Fruit fly (Drosophila melanogaster) whole organism, embryonic: ENCODE results near the gene Peritrophin-15a.
A peak's percentile ranks its signal among the peaks of the same experiment; 100 is the strongest.

Experiments
- ATbp ChIP-seq: fragments of 200-800 bp; sonication (Bioruptor generic); optimal IDR thresholded peaks from 2 replicates; lab custom pipeline; 2017; ENCODE audit warnings: missing biosample characterization, mild to moderate bottlenecking, missing genetic modification characterization, missing genetic modification reagents
- Ada2b ChIP-seq: fragments of 200-800 bp; sonication (Bioruptor generic); IDR thresholded peaks from 2 replicates; pipeline ENCODE4 v1.3.6; 2022; ENCODE audit warnings: missing biosample characterization, missing genetic modification characterization
- Atf-2 ChIP-seq: fragments of 200-800 bp; sonication (Bioruptor generic); optimal IDR thresholded peaks from 2 replicates; lab custom pipeline; 2016; ENCODE audit warnings: missing biosample characterization, missing genetic modification characterization
- Blimp-1 ChIP-seq: fragments of 200-800 bp; sonication (Bioruptor generic); optimal IDR thresholded peaks from 3 replicates; lab custom pipeline; 2018; ENCODE audit warnings: missing biosample characterization, missing genetic modification characterization, mild to moderate bottlenecking, moderate library complexity, missing genetic modification reagents
- CG10147 ChIP-seq: fragments of 200-800 bp; sonication (Bioruptor generic); optimal IDR thresholded peaks from 2 replicates; lab custom pipeline; 2019; ENCODE audit warnings: missing biosample characterization, mild to moderate bottlenecking, missing genetic modification characterization, moderate library complexity
- CG12236 ChIP-seq: fragments of 200-800 bp; sonication (Bioruptor generic); optimal IDR thresholded peaks from 2 replicates; lab custom pipeline; 2016; ENCODE audit warnings: missing biosample characterization, missing genetic modification characterization
- CG1233 ChIP-seq: fragments of 200-800 bp; sonication (Bioruptor generic); optimal IDR thresholded peaks from 4 replicates; lab custom pipeline; 2018; ENCODE audit warnings: missing biosample characterization, mild to moderate bottlenecking, missing genetic modification characterization
- CG13287 ChIP-seq: fragments of 200-800 bp; sonication (Bioruptor generic); IDR thresholded peaks from 2 replicates; pipeline ENCODE4 v1.3.6; 2022; ENCODE audit warnings: missing biosample characterization, missing genetic modification characterization; ENCODE audit not compliant: partially characterized antibody
- CG15479 ChIP-seq: fragments of 200-800 bp; sonication (Bioruptor generic); optimal IDR thresholded peaks from 3 replicates; lab custom pipeline; 2019; ENCODE audit warnings: missing biosample characterization, mild to moderate bottlenecking, missing genetic modification characterization, moderate library complexity
- CG16815 ChIP-seq: fragments of 200-800 bp; sonication (Bioruptor generic); optimal IDR thresholded peaks from 3 replicates; lab custom pipeline; 2017; ENCODE audit warnings: missing biosample characterization, mild to moderate bottlenecking, missing genetic modification characterization
- CG17612 ChIP-seq: fragments of 200-800 bp; sonication (Bioruptor generic); IDR thresholded peaks from 2 replicates; pipeline ENCODE4 v1.3.6; 2022; ENCODE audit warnings: missing biosample characterization, missing genetic modification characterization
- CG17912 ChIP-seq: fragments of 200-800 bp; sonication (Bioruptor generic); optimal IDR thresholded peaks from 2 replicates; lab custom pipeline; 2018; ENCODE audit warnings: missing biosample characterization, mild to moderate bottlenecking, missing genetic modification characterization
- CG18011 ChIP-seq: fragments of 200-800 bp; sonication (Bioruptor generic); optimal IDR thresholded peaks from 2 replicates; lab custom pipeline; 2017; ENCODE audit warnings: missing biosample characterization, missing genetic modification characterization, mild to moderate bottlenecking, moderate library complexity, missing genotype
- CG32532 ChIP-seq: fragments of 200-800 bp; sonication (Bioruptor generic); IDR thresholded peaks from 2 replicates; pipeline ENCODE4 v1.3.6; 2022; ENCODE audit warnings: missing biosample characterization, missing genetic modification characterization
- CG34422 ChIP-seq: fragments of 200-800 bp; sonication (Bioruptor generic); IDR thresholded peaks from 3 replicates; pipeline ENCODE4 v1.3.6; 2022; ENCODE audit warnings: missing biosample characterization, missing genetic modification characterization
- CG3726 ChIP-seq: fragments of 200-800 bp; sonication (Bioruptor generic); IDR thresholded peaks from 3 replicates; pipeline ENCODE4, ENCODE4 v1.3.6; 2022; ENCODE audit warnings: missing biosample characterization, missing genetic modification characterization
- CG8924 ChIP-seq: fragments of 200-800 bp; optimal IDR thresholded peaks from 3 replicates; lab custom pipeline; 2019; ENCODE audit warnings: missing biosample characterization, mild to moderate bottlenecking, missing genetic modification characterization, moderate library complexity
- CkIIα-i1 ChIP-seq: fragments of 200-800 bp; sonication (Bioruptor generic); IDR thresholded peaks from 2 replicates; pipeline ENCODE4 v1.3.6; 2022; ENCODE audit warnings: missing biosample characterization, missing genetic modification characterization
- Doc3 ChIP-seq: fragments of 200-800 bp; sonication (Bioruptor generic); IDR thresholded peaks from 3 replicates; pipeline ENCODE4 v1.3.6; 2022; ENCODE audit warnings: missing biosample characterization, missing genetic modification characterization; ENCODE audit not compliant: partially characterized antibody
- Dp ChIP-seq: fragments of 200-800 bp; sonication (Bioruptor generic); optimal IDR thresholded peaks from 2 replicates; lab custom pipeline; 2018; ENCODE audit warnings: missing biosample characterization, mild to moderate bottlenecking, missing genetic modification characterization, moderate library complexity
- Hr51 ChIP-seq, 2 experiments: fragments of 200-800 bp; sonication (Bioruptor generic); optimal IDR thresholded peaks; 2 replicates in 1 of 2; 3 replicates in 1 of 2; lab custom pipeline; 2016 to 2018; ENCODE audit warnings: missing biosample characterization in 2 of 2, missing genetic modification characterization in 2 of 2, mild to moderate bottlenecking in 1 of 2, moderate library complexity in 1 of 2
- Med ChIP-seq: fragments of 200-800 bp; sonication (Bioruptor generic); peaks from one replicate; lab custom pipeline; 2016; ENCODE audit warnings: missing biosample characterization, missing genetic modification characterization, mild to moderate bottlenecking, inconsistent platforms, moderate library complexity
- Meics ChIP-seq: fragments of 200-800 bp; sonication (Bioruptor generic); optimal IDR thresholded peaks from 2 replicates; lab custom pipeline; 2017; ENCODE audit warnings: missing biosample characterization, mild to moderate bottlenecking, missing genetic modification characterization
- NC2β ChIP-seq: fragments of 200-800 bp; sonication (Bioruptor generic); optimal IDR thresholded peaks from 2 replicates; lab custom pipeline; 2016; ENCODE audit warnings: missing biosample characterization, missing genetic modification characterization
- NFAT ChIP-seq: fragments of 200-800 bp; sonication (Bioruptor generic); IDR thresholded peaks from 2 replicates; pipeline ENCODE4 v1.3.6; 2022; ENCODE audit warnings: missing biosample characterization, missing genetic modification characterization
- Oli ChIP-seq: fragments of 200-800 bp; sonication (Bioruptor generic); optimal IDR thresholded peaks from 2 replicates; lab custom pipeline; 2018; ENCODE audit warnings: missing biosample characterization, mild to moderate bottlenecking, missing genetic modification characterization, moderate library complexity
- Rfx ChIP-seq: fragments of 200-800 bp; sonication (Bioruptor generic); IDR thresholded peaks from 2 replicates; pipeline ENCODE4 v1.3.6; 2022; ENCODE audit warnings: missing biosample characterization, missing genetic modification characterization
- Scr ChIP-seq: fragments of 200-800 bp; sonication (Bioruptor generic); IDR thresholded peaks from 2 replicates; pipeline ENCODE4 v1.3.6; 2022; ENCODE audit warnings: missing biosample characterization, missing genetic modification characterization; ENCODE audit not compliant: partially characterized antibody
- Sry-δ ChIP-seq: fragments of 200-800 bp; sonication (Bioruptor generic); optimal IDR thresholded peaks from 2 replicates; lab custom pipeline; 2016; ENCODE audit warnings: missing biosample characterization, missing genetic modification characterization
- aop ChIP-seq: fragments of 200-800 bp; sonication (Bioruptor generic); IDR thresholded peaks from 2 replicates; pipeline ENCODE4 v1.3.6; 2022; ENCODE audit warnings: missing biosample characterization, missing genetic modification characterization
- ase ChIP-seq: fragments of 200-800 bp; sonication (Bioruptor generic); IDR thresholded peaks from 3 replicates; pipeline ENCODE4 v1.3.6; 2022; ENCODE audit warnings: missing biosample characterization, missing genetic modification characterization
- bab2 ChIP-seq: fragments of 200-800 bp; sonication (Bioruptor generic); optimal IDR thresholded peaks from 2 replicates; lab custom pipeline; 2016; ENCODE audit warnings: missing biosample characterization, missing genetic modification characterization
- dimm ChIP-seq: fragments of 200-800 bp; sonication (Bioruptor generic); IDR thresholded peaks from 2 replicates; pipeline ENCODE4 v1.3.6; 2022; ENCODE audit warnings: missing biosample characterization, missing genetic modification characterization
- ems ChIP-seq: fragments of 200-800 bp; sonication (Bioruptor generic); optimal IDR thresholded peaks from 3 replicates; lab custom pipeline; 2016; ENCODE audit warnings: missing biosample characterization, missing genetic modification characterization
- esg ChIP-seq: fragments of 200-800 bp; sonication (Bioruptor generic); conservative IDR thresholded peaks from 2 replicates; pipeline ENCODE4 v1.3.6; 2022; ENCODE audit warnings: missing biosample characterization, missing genetic modification characterization
- fd3F ChIP-seq: fragments of 200-800 bp; sonication (Bioruptor generic); optimal IDR thresholded peaks from 2 replicates; lab custom pipeline; 2018; ENCODE audit warnings: missing biosample characterization, mild to moderate bottlenecking, missing genetic modification characterization, moderate library complexity
- fru ChIP-seq: fragments of >200 bp; optimal IDR thresholded peaks from 2 replicates; lab custom pipeline; 2017
- gem ChIP-seq: fragments of 200-800 bp; sonication (Bioruptor generic); optimal IDR thresholded peaks from 2 replicates; lab custom pipeline; 2019; ENCODE audit warnings: missing biosample characterization, mild to moderate bottlenecking, missing genetic modification characterization, moderate library complexity
- hbn ChIP-seq: fragments of 200-800 bp; sonication (Bioruptor generic); IDR thresholded peaks from 2 replicates; pipeline ENCODE4 v1.3.6; 2022; ENCODE audit warnings: missing biosample characterization, missing genetic modification characterization; ENCODE audit not compliant: partially characterized antibody
- lov ChIP-seq, 2 experiments: fragments of 200-800 bp in 1 of 2; fragments of >200 bp in 1 of 2; sonication (Bioruptor generic) in 1 of 2; IDR thresholded peaks in 1 of 2; optimal IDR thresholded peaks in 1 of 2; 2 replicates in 1 of 2; 3 replicates in 1 of 2; pipeline versions ENCODE4 v1.3.6 to Lab custom; 2017 to 2022; ENCODE audit warnings: missing biosample characterization in 1 of 2, missing genetic modification characterization in 1 of 2
- mam ChIP-seq: fragments of 200-800 bp; sonication (Bioruptor generic); optimal IDR thresholded peaks from 3 replicates; lab custom pipeline; 2016; ENCODE audit warnings: missing biosample characterization, missing genetic modification characterization
- nerfin-2 ChIP-seq: fragments of 200-800 bp; sonication (Bioruptor generic); IDR thresholded peaks from 2 replicates; pipeline ENCODE4 v1.3.6; 2022; ENCODE audit warnings: missing biosample characterization, missing genetic modification characterization; ENCODE audit not compliant: partially characterized antibody
- phol ChIP-seq: fragments of 200-800 bp; sonication (Bioruptor generic); optimal IDR thresholded peaks from 3 replicates; lab custom pipeline; 2018; ENCODE audit warnings: missing biosample characterization, mild to moderate bottlenecking, missing genetic modification characterization, moderate library complexity
- pita ChIP-seq: fragments of 200-800 bp; sonication (Bioruptor generic); optimal IDR thresholded peaks from 2 replicates; lab custom pipeline; 2017; ENCODE audit warnings: missing biosample characterization, mild to moderate bottlenecking, missing genetic modification characterization
- rib ChIP-seq: fragments of 200-800 bp; sonication (Bioruptor generic); IDR thresholded peaks from 2 replicates; pipeline ENCODE4 v1.3.6; 2022; ENCODE audit warnings: missing biosample characterization, missing genetic modification characterization
- sima ChIP-seq: fragments of 200-800 bp; sonication (Bioruptor generic); optimal IDR thresholded peaks from 2 replicates; lab custom pipeline; 2016; ENCODE audit warnings: missing biosample characterization, missing genetic modification characterization
- sr ChIP-seq: fragments of 200-800 bp; sonication (Bioruptor generic); IDR thresholded peaks from 3 replicates; pipeline ENCODE4 v1.3.6; 2022; ENCODE audit warnings: missing biosample characterization, missing genetic modification characterization
- tll ChIP-seq, 2 experiments: fragments of 200-800 bp in 1 of 2; fragments of >200 bp in 1 of 2; sonication (Bioruptor generic) in 1 of 2; optimal IDR thresholded peaks; 2 replicates each; lab custom pipeline; 2017 to 2019; ENCODE audit warnings: missing biosample characterization in 2 of 2, missing genetic modification characterization in 2 of 2, mild to moderate bottlenecking in 1 of 2, moderate library complexity in 1 of 2
- unpg ChIP-seq: fragments of 200-800 bp; sonication (Bioruptor generic); optimal IDR thresholded peaks from 3 replicates; lab custom pipeline; 2018; ENCODE audit warnings: missing biosample characterization, mild to moderate bottlenecking, missing genetic modification characterization, moderate library complexity

The Peritrophin-15a gene

DNA sequence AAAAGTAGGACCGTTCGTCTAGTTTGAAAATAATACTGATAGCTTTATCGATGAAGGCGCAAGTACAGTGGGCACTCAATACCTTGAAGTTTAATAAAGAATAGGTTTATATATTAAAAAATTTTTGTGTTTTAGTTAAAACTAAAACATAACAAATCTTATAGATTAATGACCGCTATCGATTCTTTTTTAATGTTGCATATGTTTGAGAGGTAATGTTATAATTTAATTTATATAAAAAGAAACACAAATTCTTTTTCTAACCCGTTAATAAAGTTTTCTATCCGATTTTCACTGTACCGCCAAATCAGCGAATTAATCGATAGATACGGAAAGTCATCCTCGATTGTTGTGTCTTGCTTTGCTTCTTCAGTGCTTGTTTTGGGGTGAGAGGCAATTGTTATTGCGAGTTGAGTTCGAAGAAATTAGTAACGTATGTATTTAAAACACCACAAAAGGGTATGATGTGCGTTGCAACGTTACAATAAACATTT is 11.7 kb downstream of the Peritrophin-15a start, which contains the start of the genes Dad1 and CG13384 (continued):
- TF ChIP-seq CG34422 (GFP tag; lab: Robert Waterston, UW) (peak; percentile 88), CG18011 (GFP tag; lab: Kevin White, UChicago) (peak; percentile 78), Oli (tag; lab: Kevin White, UChicago) (peak; percentile 91), rib (GFP tag; lab: Robert Waterston, UW) (peak; percentile 88), nerfin-2 (no peak), CkIIα-i1 (GFP tag; lab: Robert Waterston, UW) (no peak), sima (no peak), CG3726 (GFP tag; lab: Robert Waterston, UW) (peak; percentile 74; the same call in 2 of the 3 replicates), CG17912 (GFP tag; lab: Kevin White, UChicago) (peak; percentile 31), CG17612 (peak; percentile 82), NC2β (GFP tag; lab: Kevin White, UChicago) (peak; percentile 28), fru (no peak), Doc3 (GFP tag; lab: Robert Waterston, UW) (peak; percentile 32; the same call in 1 of the 3 replicates), NFAT (GFP tag; lab: Robert Waterston, UW) (peak; percentile 81), CG32532 (GFP tag; lab: Robert Waterston, UW) (peak; percentile 96), sr (GFP tag; lab: Robert Waterston, UW) (no peak), CG1233 (GFP tag; lab: Kevin White, UChicago) (peak; percentile 91), Dp (GFP tag; lab: Kevin White, UChicago) (peak; percentile 30), Blimp-1 (GFP tag; lab: Kevin White, UChicago) (peak; percentile 88), gem (tag; lab: Kevin White, UChicago) (peak; percentile 97), Scr (GFP tag; lab: Robert Waterston, UW) (peak; percentile 60), unpg (GFP tag; lab: Kevin White, UChicago) (peak; percentile 93), Ada2b (peak; percentile 83), CG12236 (GFP tag; lab: Kevin White, UChicago) (no peak), CG15479 (peak; percentile 44), phol (tag; lab: Kevin White, UChicago) (peak; percentile 94), mam (GFP tag; lab: Kevin White, UChicago) (peak; percentile 69), aop (no peak), bab2 (peak; percentile 63), CG13287 (peak; percentile 50), Med (GFP tag; lab: Kevin White, UChicago) (peak; percentile 78), dimm (GFP tag; lab: Robert Waterston, UW) (peak; percentile 58), Hr51 (GFP tag; optimal IDR thresholded peaks at IDR 0.05; lab: Kevin White, UChicago) (peak; percentile 75 to 94), Atf-2 (GFP tag; lab: Kevin White, UChicago) (peak; percentile 21), CG8924 (tag; lab: Kevin White, UChicago) (peak; percentile 97), ATbp (GFP tag; lab: Kevin White, UChicago) (peak; percentile 84), esg (peak; percentile 94), tll (GFP tag; optimal IDR thresholded peaks at IDR 0.05; lab: Kevin White, UChicago) (peak in 1 of 2 experiments; percentile 50), Rfx (GFP tag; lab: Robert Waterston, UW) (peak; percentile 95), pita (no peak), Sry-δ (peak; percentile 49), fd3F (GFP tag; lab: Kevin White, UChicago) (peak; percentile 92), Meics (GFP tag; lab: Kevin White, UChicago) (peak; percentile 95), CG16815 (GFP tag; lab: Kevin White, UChicago) (peak; percentile 92), ems (GFP tag; lab: Kevin White, UChicago) (peak; percentile 48), ase (peak; percentile 76; the same call in 2 of the 3 replicates), hbn (GFP tag; lab: Robert Waterston, UW) (no peak; the same call in 1 of the 2 replicates), lov (optimal IDR thresholded peaks at IDR 0.05; lab: Kevin White, UChicago) (no peak), lov (GFP tag; IDR thresholded peaks at IDR 0.05; lab: Robert Waterston, UW) (no peak), CG10147 (GFP tag; lab: Kevin White, UChicago) (peak; percentile 94)
